Fruit fly (Drosophila melanogaster) whole organism: ENCODE measurements around the gene mtrm.

Experiments
- CG8478 ChIP-seq: fragments of >200 bp; optimal IDR thresholded peaks from 2 replicates; lab custom pipeline; 2018; ENCODE audit warnings: inconsistent platforms
- Dll ChIP-seq: fragments of >200 bp; optimal IDR thresholded peaks from 2 replicates; lab custom pipeline; 2017
- psq ChIP-seq: fragments of >200 bp; optimal IDR thresholded peaks from 2 replicates; lab custom pipeline; 2017
- usp ChIP-seq: fragments of >200 bp; optimal IDR thresholded peaks from 2 replicates; lab custom pipeline; 2017; ENCODE audit warnings: missing biosample characterization, missing genetic modification characterization, mixed read lengths

DNA sequence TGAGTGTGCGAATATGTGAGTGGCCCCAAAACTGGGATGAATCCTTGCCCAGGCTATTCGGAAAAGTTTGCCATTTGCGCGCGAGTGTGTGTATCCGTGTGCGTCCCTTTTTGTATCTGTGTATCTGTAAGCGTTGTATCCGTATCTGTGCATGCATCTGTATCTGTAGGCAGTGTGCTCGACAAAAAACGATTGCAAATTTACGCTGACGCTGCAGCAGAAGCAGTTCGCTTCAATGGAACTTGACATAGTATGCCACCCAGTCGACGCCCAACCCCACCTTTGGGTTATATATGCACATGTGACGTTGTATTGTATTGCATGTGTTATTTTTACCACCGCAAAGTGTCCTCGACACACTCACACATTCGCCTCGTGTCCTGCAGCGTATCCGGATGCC is 16.6 kb upstream of the mtrm start:
- TF ChIP-seq CG8478 (no peak), usp (GFP tag; lab: Kevin White, UChicago) (no peak), Dll (lab: Kevin White, UChicago) (no peak), psq (lab: Kevin White, UChicago) (no peak)
